Fruit fly (Drosophila melanogaster) whole organism, embryonic: ENCODE measurements around the gene CG4020.

ENCODE experiments used
- Antp ChIP-seq: fragments of 200-800 bp; sonication (Bioruptor generic); optimal IDR thresholded peaks from 3 replicates; lab custom pipeline; 2016; ENCODE audit warnings: missing biosample characterization, missing genetic modification characterization
- Bgb ChIP-seq: fragments of 200-800 bp; sonication (Bioruptor generic); IDR thresholded peaks from 2 replicates; pipeline ENCODE4 v1.3.6; 2022; ENCODE audit warnings: missing biosample characterization, missing genetic modification characterization; ENCODE audit not compliant: partially characterized antibody
- CG10654 ChIP-seq: fragments of 200-800 bp; sonication (Bioruptor generic); optimal IDR thresholded peaks from 2 replicates; lab custom pipeline; 2016; ENCODE audit warnings: missing biosample characterization, missing genetic modification characterization
- CG12391 ChIP-seq: fragments of 200-800 bp; sonication (Bioruptor generic); optimal IDR thresholded peaks from 3 replicates; lab custom pipeline; 2018; ENCODE audit warnings: missing biosample characterization, mild to moderate bottlenecking, missing genetic modification characterization, moderate library complexity
- CG14050 ChIP-seq: fragments of 200-800 bp; sonication (Bioruptor generic); IDR thresholded peaks from 3 replicates; pipeline ENCODE4 v1.3.6; 2022; ENCODE audit warnings: missing biosample characterization, missing genetic modification characterization
- CG14441 ChIP-seq: fragments of 200-800 bp; sonication (Bioruptor generic); IDR thresholded peaks from 2 replicates; pipeline ENCODE4 v1.3.6; 2022; ENCODE audit warnings: missing biosample characterization, missing genetic modification characterization
- CG15601 ChIP-seq: fragments of 200-800 bp; sonication (Bioruptor generic); optimal IDR thresholded peaks from 3 replicates; lab custom pipeline; 2019; ENCODE audit warnings: missing biosample characterization, mild to moderate bottlenecking, missing genetic modification characterization, moderate library complexity
- CG17385 ChIP-seq: fragments of 200-800 bp; sonication (Bioruptor generic); optimal IDR thresholded peaks from 3 replicates; lab custom pipeline; 2018; ENCODE audit warnings: missing biosample characterization, mild to moderate bottlenecking, missing genetic modification characterization
- CG18262 ChIP-seq: fragments of 200-800 bp; optimal IDR thresholded peaks from 3 replicates; lab custom pipeline; 2019; ENCODE audit warnings: missing biosample characterization, mild to moderate bottlenecking, missing genetic modification characterization, moderate library complexity
- CG2116 ChIP-seq: fragments of 200-800 bp; sonication (Bioruptor generic); optimal IDR thresholded peaks from 3 replicates; lab custom pipeline; 2018; ENCODE audit warnings: missing biosample characterization, mild to moderate bottlenecking, missing genetic modification characterization
- CG2129 ChIP-seq: fragments of 200-800 bp; sonication (Bioruptor generic); IDR thresholded peaks from 2 replicates; pipeline ENCODE4 v1.3.6; 2022; ENCODE audit warnings: missing biosample characterization, missing genetic modification characterization; ENCODE audit not compliant: partially characterized antibody
- CG2678 ChIP-seq: fragments of 200-800 bp; sonication (Bioruptor generic); optimal IDR thresholded peaks from 3 replicates; lab custom pipeline; 2019; ENCODE audit warnings: missing biosample characterization, mild to moderate bottlenecking, missing genetic modification characterization, moderate library complexity
- CG2712 ChIP-seq: fragments of 200-800 bp; optimal IDR thresholded peaks from 3 replicates; lab custom pipeline; 2019; ENCODE audit warnings: missing biosample characterization, mild to moderate bottlenecking, missing genetic modification characterization, moderate library complexity
- CG30020 ChIP-seq: fragments of 200-800 bp; optimal IDR thresholded peaks from 2 replicates; lab custom pipeline; 2019; ENCODE audit warnings: missing biosample characterization, mild to moderate bottlenecking, missing genetic modification characterization, moderate library complexity
- CG5953 ChIP-seq: fragments of 200-800 bp; sonication (Bioruptor generic); IDR thresholded peaks from 2 replicates; pipeline ENCODE4 v1.3.6; 2022; ENCODE audit warnings: missing biosample characterization, missing genetic modification characterization
- CG6813 ChIP-seq: fragments of 200-800 bp; sonication (Bioruptor generic); optimal IDR thresholded peaks from 2 replicates; lab custom pipeline; 2017; ENCODE audit warnings: missing biosample characterization, missing genetic modification characterization, mild to moderate bottlenecking, moderate library complexity, missing genetic modification reagents
- CG8089 ChIP-seq: fragments of 200-800 bp; sonication (Bioruptor generic); optimal IDR thresholded peaks from 3 replicates; lab custom pipeline; 2016; ENCODE audit warnings: missing biosample characterization, missing genetic modification characterization
- CG8388 ChIP-seq: fragments of 200-800 bp; sonication (Bioruptor generic); optimal IDR thresholded peaks from 2 replicates; lab custom pipeline; 2019; ENCODE audit warnings: missing biosample characterization, mild to moderate bottlenecking, missing genetic modification characterization, moderate library complexity
- CTCF ChIP-seq: fragments of 200-800 bp; sonication (Bioruptor generic); optimal IDR thresholded peaks from 2 replicates; lab custom pipeline; 2017; ENCODE audit warnings: missing biosample characterization, mild to moderate bottlenecking, missing genetic modification characterization, moderate library complexity
- D ChIP-seq, 2 experiments: fragments of 200-800 bp in 1 of 2; fragments of >200 bp in 1 of 2; sonication (Bioruptor generic) in 1 of 2; optimal IDR thresholded peaks; 2 replicates in 1 of 2; 3 replicates in 1 of 2; lab custom pipeline; 2017; ENCODE audit warnings: mild to moderate bottlenecking in 1 of 2, missing biosample characterization in 1 of 2, missing genetic modification characterization in 1 of 2, missing genetic modification reagents in 1 of 2
- Dbx ChIP-seq: fragments of 200-800 bp; sonication (Bioruptor generic); IDR thresholded peaks from 3 replicates; pipeline ENCODE4 v1.3.6; 2022; ENCODE audit warnings: missing biosample characterization, missing genetic modification characterization
- HLHmδ ChIP-seq: fragments of 200-800 bp; sonication (Bioruptor generic); optimal IDR thresholded peaks from 2 replicates; lab custom pipeline; 2018; ENCODE audit warnings: missing biosample characterization, mild to moderate bottlenecking, missing genetic modification characterization, moderate library complexity
- Jarid2 ChIP-seq: fragments of 200-800 bp; sonication (Bioruptor generic); optimal IDR thresholded peaks from 3 replicates; lab custom pipeline; 2017; ENCODE audit warnings: mild to moderate bottlenecking, missing biosample characterization, missing genetic modification reagents, missing genetic modification characterization
- MESR4 ChIP-seq: fragments of 200-800 bp; sonication (Bioruptor generic); optimal IDR thresholded peaks from 2 replicates; lab custom pipeline; 2018; ENCODE audit warnings: missing biosample characterization, mild to moderate bottlenecking, missing genetic modification characterization, moderate library complexity
- PHDP ChIP-seq: fragments of 200-800 bp; sonication (Bioruptor generic); optimal IDR thresholded peaks from 3 replicates; lab custom pipeline; 2018; ENCODE audit warnings: missing biosample characterization, mild to moderate bottlenecking, missing genetic modification characterization, moderate library complexity
- Vsx1 ChIP-seq: fragments of 200-800 bp; sonication (Bioruptor generic); optimal IDR thresholded peaks from 2 replicates; lab custom pipeline; 2017; ENCODE audit warnings: missing biosample characterization, mild to moderate bottlenecking, missing genetic modification characterization, missing genetic modification reagents
- ab ChIP-seq: fragments of 200-800 bp; sonication (Bioruptor generic); optimal IDR thresholded peaks from 2 replicates; lab custom pipeline; 2016; ENCODE audit warnings: missing biosample characterization, missing genetic modification characterization
- abd-A ChIP-seq: fragments of 200-800 bp; sonication (Bioruptor generic); optimal IDR thresholded peaks from 3 replicates; lab custom pipeline; 2019; ENCODE audit warnings: missing biosample characterization, mild to moderate bottlenecking, missing genetic modification characterization, moderate library complexity
- al ChIP-seq: fragments of 200-800 bp; sonication (Bioruptor generic); IDR thresholded peaks from 2 replicates; pipeline ENCODE4 v1.3.6; 2022; ENCODE audit warnings: missing biosample characterization, missing genetic modification characterization
- az2 ChIP-seq: fragments of 200-800 bp; sonication (Bioruptor generic); optimal IDR thresholded peaks from 3 replicates; lab custom pipeline; 2016; ENCODE audit warnings: missing biosample characterization, missing genetic modification characterization
- chif ChIP-seq, 2 experiments: fragments of 200-800 bp; sonication (Bioruptor generic); optimal IDR thresholded peaks; 3 replicates each; lab custom pipeline; 2016; ENCODE audit warnings: missing biosample characterization in 2 of 2, missing genetic modification characterization in 2 of 2
- crc ChIP-seq: fragments of 200-800 bp; sonication (Bioruptor generic); optimal IDR thresholded peaks from 2 replicates; lab custom pipeline; 2016; ENCODE audit warnings: missing biosample characterization, missing genetic modification characterization
- ewg ChIP-seq: fragments of 200-800 bp; sonication (Bioruptor generic); optimal IDR thresholded peaks from 3 replicates; lab custom pipeline; 2017; ENCODE audit warnings: mild to moderate bottlenecking, missing biosample characterization, missing genetic modification reagents, missing genetic modification characterization
- gfzf ChIP-seq: fragments of 200-800 bp; sonication (Bioruptor generic); optimal IDR thresholded peaks from 2 replicates; lab custom pipeline; 2016; ENCODE audit warnings: missing biosample characterization, mild to moderate bottlenecking, missing genetic modification characterization, moderate library complexity
- gsb ChIP-seq: fragments of 200-800 bp; sonication (Bioruptor generic); IDR thresholded peaks from 2 replicates; pipeline ENCODE4 v1.3.6; 2022; ENCODE audit warnings: missing biosample characterization, missing genetic modification characterization
- hkb ChIP-seq, 2 experiments: fragments of 200-800 bp in 1 of 2; fragments of >200 bp in 1 of 2; sonication (Bioruptor generic) in 1 of 2; IDR thresholded peaks in 1 of 2; optimal IDR thresholded peaks in 1 of 2; 2 replicates each; pipeline versions ENCODE4 v1.3.6 to Lab custom; 2017 to 2022; ENCODE audit warnings: missing biosample characterization in 1 of 2, missing genetic modification characterization in 1 of 2
- kni ChIP-seq: fragments of 200-800 bp; sonication (Bioruptor generic); optimal IDR thresholded peaks from 3 replicates; lab custom pipeline; 2017; ENCODE audit warnings: mild to moderate bottlenecking, missing biosample characterization, missing genetic modification reagents, missing genetic modification characterization
- mam ChIP-seq: fragments of 200-800 bp; sonication (Bioruptor generic); optimal IDR thresholded peaks from 3 replicates; lab custom pipeline; 2016; ENCODE audit warnings: missing biosample characterization, missing genetic modification characterization
- nmo ChIP-seq: fragments of 200-800 bp; sonication (Bioruptor generic); optimal IDR thresholded peaks from 2 replicates; lab custom pipeline; 2018; ENCODE audit warnings: missing biosample characterization, mild to moderate bottlenecking, missing genetic modification characterization, moderate library complexity
- phol ChIP-seq: fragments of 200-800 bp; sonication (Bioruptor generic); optimal IDR thresholded peaks from 3 replicates; lab custom pipeline; 2018; ENCODE audit warnings: missing biosample characterization, mild to moderate bottlenecking, missing genetic modification characterization, moderate library complexity
- pros ChIP-seq: fragments of 200-800 bp; sonication (Bioruptor generic); optimal IDR thresholded peaks from 3 replicates; lab custom pipeline; 2019; ENCODE audit warnings: missing biosample characterization, mild to moderate bottlenecking, missing genetic modification characterization, moderate library complexity
- rib ChIP-seq: fragments of 200-800 bp; sonication (Bioruptor generic); IDR thresholded peaks from 2 replicates; pipeline ENCODE4 v1.3.6; 2022; ENCODE audit warnings: missing biosample characterization, missing genetic modification characterization
- ro ChIP-seq: fragments of 200-800 bp; sonication (Bioruptor generic); IDR thresholded peaks from 2 replicates; pipeline ENCODE4 v1.3.6; 2022; ENCODE audit warnings: missing biosample characterization, missing genetic modification characterization
- run ChIP-seq: fragments of 200-800 bp; sonication (Bioruptor generic); optimal IDR thresholded peaks from 3 replicates; lab custom pipeline; 2018; ENCODE audit warnings: missing biosample characterization, mild to moderate bottlenecking, missing genetic modification characterization
- sob ChIP-seq: fragments of 200-800 bp; sonication (Bioruptor generic); IDR thresholded peaks from 2 replicates; pipeline ENCODE4 v1.3.6; 2022; ENCODE audit warnings: missing biosample characterization, missing genetic modification characterization
- stc ChIP-seq: fragments of 200-800 bp; sonication (Bioruptor generic); IDR thresholded peaks from 2 replicates; pipeline ENCODE4 v1.3.6; 2022; ENCODE audit warnings: missing biosample characterization, missing genetic modification characterization
- trh ChIP-seq: fragments of 200-800 bp; sonication (Bioruptor generic); optimal IDR thresholded peaks from 2 replicates; lab custom pipeline; 2016; ENCODE audit warnings: missing biosample characterization, missing genetic modification characterization
- twi ChIP-seq: fragments of 200-800 bp; optimal IDR thresholded peaks from 2 replicates; lab custom pipeline; 2019; ENCODE audit warnings: missing biosample characterization, mild to moderate bottlenecking, missing genetic modification characterization, moderate library complexity
- unc-4 ChIP-seq: fragments of 200-800 bp; sonication (Bioruptor generic); IDR thresholded peaks from 2 replicates; pipeline ENCODE4 v1.3.6; 2022; ENCODE audit warnings: missing biosample characterization, missing genetic modification characterization; ENCODE audit not compliant: partially characterized antibody
- wek ChIP-seq: fragments of 200-800 bp; sonication (Bioruptor generic); optimal IDR thresholded peaks from 3 replicates; lab custom pipeline; 2018; ENCODE audit warnings: missing biosample characterization, mild to moderate bottlenecking, missing genetic modification characterization, moderate library complexity

The CG4020 gene

DNA sequence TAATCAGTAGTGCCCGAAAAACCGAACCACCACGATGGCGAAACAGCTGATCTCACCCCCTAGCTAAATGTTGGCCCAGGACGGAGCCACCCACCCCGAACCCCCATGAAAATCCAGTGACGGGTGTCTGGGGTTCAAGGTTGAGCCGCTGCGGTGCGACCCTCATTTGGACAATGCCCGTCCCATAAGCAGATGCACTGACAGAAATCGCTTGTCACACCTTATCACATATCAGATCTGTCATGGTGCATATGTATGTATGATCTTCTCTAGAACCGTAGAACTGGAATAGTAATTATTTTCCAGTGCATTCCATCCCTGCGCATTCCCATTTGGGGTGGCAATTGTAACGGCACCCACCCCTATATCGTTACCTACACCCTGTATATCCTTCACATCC lies 16.6 kb upstream of the CG4020 start (continued):
- TF ChIP-seq CG18262 (tag; lab: Kevin White, UChicago) (peak; percentile 18), sob (GFP tag; lab: Robert Waterston, UW) (no peak), CG14441 (no peak), CG2712 (tag; lab: Kevin White, UChicago) (peak; percentile 52), Dbx (no peak), rib (GFP tag; lab: Robert Waterston, UW) (no peak), Bgb (GFP tag; lab: Robert Waterston, UW) (no peak), CG2116 (GFP tag; lab: Kevin White, UChicago) (no peak), CG5953 (GFP tag; lab: Robert Waterston, UW) (no peak), CG10654 (no peak), unc-4 (GFP tag; lab: Robert Waterston, UW) (no peak), az2 (GFP tag; lab: Kevin White, UChicago) (peak; percentile 18), ro (GFP tag; lab: Robert Waterston, UW) (no peak), CG2129 (GFP tag; lab: Robert Waterston, UW) (no peak), CG12391 (tag; lab: Kevin White, UChicago) (peak; percentile 42), twi (tag; lab: Kevin White, UChicago) (no peak), al (GFP tag; lab: Robert Waterston, UW) (no peak), trh (GFP tag; lab: Kevin White, UChicago) (no peak), CG15601 (tag; lab: Kevin White, UChicago) (peak; percentile 43), wek (GFP tag; lab: Kevin White, UChicago) (no peak), PHDP (no peak), ab (GFP tag; lab: Kevin White, UChicago) (no peak), Vsx1 (GFP tag; lab: Kevin White, UChicago) (no peak), gsb (GFP tag; lab: Robert Waterston, UW) (no peak), pros (GFP tag; lab: Kevin White, UChicago) (peak; percentile 76), phol (tag; lab: Kevin White, UChicago) (peak; percentile 17), CG8388 (GFP tag; lab: Kevin White, UChicago) (peak; percentile 12), chif (GFP tag; optimal IDR thresholded peaks at IDR 0.05; lab: Kevin White, UChicago) (peak in 1 of 2 experiments; percentile 13), CG6813 (GFP tag; lab: Kevin White, UChicago) (no peak), ewg (GFP tag; lab: Kevin White, UChicago) (peak; percentile 52), Antp (GFP tag; lab: Kevin White, UChicago) (peak; percentile 54), MESR4 (GFP tag; lab: Kevin White, UChicago) (no peak), HLHmδ (GFP tag; lab: Kevin White, UChicago) (peak; percentile 27), hkb (optimal IDR thresholded peaks at IDR 0.05; lab: Kevin White, UChicago) (no peak), hkb (GFP tag; IDR thresholded peaks at IDR 0.05; lab: Robert Waterston, UW) (0 out of 2 replicates have a peak, but pooled peaks have one; percentile 34), CG14050 (GFP tag; lab: Robert Waterston, UW) (no peak), gfzf (GFP tag; lab: Kevin White, UChicago) (no peak), CG30020 (no peak), CG2678 (tag; lab: Kevin White, UChicago) (peak; percentile 25), crc (GFP tag; lab: Kevin White, UChicago) (no peak), mam (peak; percentile 34), run (tag; lab: Kevin White, UChicago) (peak; percentile 12), nmo (peak; percentile 10), stc (GFP tag; lab: Robert Waterston, UW) (no peak), Jarid2 (GFP tag; lab: Kevin White, UChicago) (no peak), abd-A (tag; lab: Kevin White, UChicago) (peak; percentile 54), CG17385 (no peak), CTCF (GFP tag; lab: Kevin White, UChicago) (no peak), kni (GFP tag; lab: Kevin White, UChicago) (peak; percentile 69), D (optimal IDR thresholded peaks at IDR 0.05; lab: Kevin White, UChicago) (no peak), D (GFP tag; optimal IDR thresholded peaks at IDR 0.05; lab: Kevin White, UChicago) (peak; percentile 48), CG8089 (GFP tag; lab: Kevin White, UChicago) (no peak)
